Worm (Caenorhabditis elegans) whole organism, L2 larva: ENCODE data around the gene srh-25.

ENCODE experiments used
- ama-1 ChIP-seq: fragments of 150-350 bp; optimal IDR thresholded peaks from 2 replicates; lab custom pipeline; 2018; ENCODE audit warnings: inconsistent platforms
- fos-1 ChIP-seq: fragments of 150-350 bp; optimal IDR thresholded peaks from 2 replicates; lab custom pipeline; 2014; ENCODE audit warnings: missing biosample characterization, missing genetic modification characterization
- mdl-1 ChIP-seq, 2 experiments: fragments of 150-350 bp in 1 of 2; sonication (generic microtip) in 1 of 2; optimal IDR thresholded peaks; 2 replicates each; lab custom pipeline; 2017; ENCODE audit warnings: missing biosample characterization in 2 of 2, missing genetic modification characterization in 2 of 2
- nhr-10 ChIP-seq: sonication (generic microtip); optimal IDR thresholded peaks from 2 replicates; lab custom pipeline; 2017; ENCODE audit warnings: missing biosample characterization, missing genetic modification characterization
- nhr-6 ChIP-seq: fragments of 150-350 bp; optimal IDR thresholded peaks from 2 replicates; lab custom pipeline; 2014; ENCODE audit warnings: missing biosample characterization, missing genetic modification characterization

DNA sequence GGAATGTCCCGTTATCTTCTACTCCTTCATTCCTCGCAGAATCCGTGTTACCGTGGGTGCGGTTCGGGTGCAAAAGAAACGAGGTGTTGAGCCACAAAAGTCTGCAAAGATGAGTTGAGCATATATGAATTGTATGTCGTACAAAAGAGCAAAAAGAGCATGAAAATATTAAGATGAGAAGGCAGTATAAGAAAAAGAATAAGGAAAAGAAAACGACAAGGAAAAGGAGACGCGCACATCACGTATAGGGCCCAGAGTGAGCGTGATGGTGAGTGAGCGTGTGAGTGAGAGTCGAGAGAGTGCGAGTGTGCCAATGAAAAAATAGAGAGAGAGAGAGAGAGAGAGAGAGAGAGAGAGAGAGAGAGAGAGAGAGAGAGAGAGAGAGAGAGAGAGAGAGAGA is 29.3 kb upstream of the srh-25 start, which contains the start of gene egl-10:
- TF ChIP-seq ama-1 (lab: Kevin White, UChicago) (no peak), mdl-1 (tag; optimal IDR thresholded peaks at IDR 0.05; lab: Kevin White, UChicago) (no peak), nhr-10 (tag; lab: Kevin White, UChicago) (no peak), nhr-6 (tag; lab: Kevin White, UChicago) (no peak), fos-1 (no peak)
